Worm (Caenorhabditis elegans) whole organism, young adult: ENCODE results near the gene cdc-42.

ENCODE experiments used
- Y56A3A.18 ChIP-seq: fragments of 200-800 bp; sonication (Bioruptor generic); IDR thresholded peaks from 2 replicates; pipeline ENCODE4 v1.3.6; 2022; ENCODE audit warnings: missing genetic modification reagents, missing genetic modification characterization, missing compliant biosample characterization
- ets-4 ChIP-seq: fragments of 200-800 bp; sonication (Bioruptor generic); optimal IDR thresholded peaks from 2 replicates; lab custom pipeline; 2018; ENCODE audit warnings: mild to moderate bottlenecking, missing genetic modification characterization, missing compliant biosample characterization
- hmg-20 ChIP-seq: fragments of 200-800 bp; sonication (Bioruptor generic); IDR thresholded peaks from 2 replicates; pipeline ENCODE4 v1.3.6; 2022; ENCODE audit warnings: missing genetic modification reagents, missing genetic modification characterization, missing compliant biosample characterization
- nhr-179 ChIP-seq: sonication (generic microtip); optimal IDR thresholded peaks from 2 replicates; lab custom pipeline; 2016; ENCODE audit warnings: mild to moderate bottlenecking, missing genetic modification characterization, missing compliant biosample characterization
- rcor-1 ChIP-seq: fragments of 200-800 bp; sonication (Bioruptor generic); IDR thresholded peaks from 2 replicates; pipeline ENCODE4 v1.3.6; 2022; ENCODE audit warnings: missing genetic modification reagents, missing genetic modification characterization, missing compliant biosample characterization

DNA sequence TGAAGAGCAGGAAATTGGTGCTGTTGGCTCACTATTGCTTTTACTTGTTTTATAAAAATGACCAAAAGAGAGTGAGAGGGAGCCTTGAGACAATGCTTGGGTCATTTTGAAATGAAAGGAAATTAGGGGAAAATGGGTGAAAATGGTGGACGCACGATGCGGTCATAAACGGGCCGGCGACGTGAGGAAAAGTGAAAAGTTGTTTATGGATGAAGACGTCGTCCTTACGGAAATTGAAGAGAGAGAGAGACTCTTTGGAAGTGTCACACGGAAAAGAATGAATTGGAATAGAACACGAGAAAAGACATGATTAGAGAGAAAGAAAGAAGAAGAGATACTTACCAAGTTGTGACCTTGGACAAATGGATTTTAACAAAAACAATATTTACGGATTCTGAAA, 5.3 kb downstream of the cdc-42 start:
- TF ChIP-seq rcor-1 (GFP tag; lab: Robert Waterston, UW) (no peak), hmg-20 (GFP tag; lab: Robert Waterston, UW) (no peak), nhr-179 (tag; lab: Kevin White, UChicago) (no peak), Y56A3A.18 (no peak), ets-4 (GFP tag; lab: Kevin White, UChicago) (no peak)
